Worm (Caenorhabditis elegans) whole organism, mixed stage, embryonic: ENCODE results near the gene B0334.4.
A peak's percentile ranks its signal among the peaks of the same experiment; 100 is the strongest.

ENCODE experiments used
- M03D4.4 ChIP-seq: sonication (generic microtip); optimal IDR thresholded peaks from 2 replicates; lab custom pipeline; 2017; ENCODE audit warnings: mild to moderate bottlenecking, missing genetic modification characterization, missing compliant biosample characterization
- bed-3 ChIP-seq: fragments of 200-800 bp; sonication (Bioruptor generic); optimal IDR thresholded peaks from 3 replicates; lab custom pipeline; 2018; ENCODE audit warnings: mild to moderate bottlenecking, missing genetic modification characterization, moderate library complexity, missing compliant biosample characterization
- blmp-1 ChIP-seq: fragments of 150-350 bp; optimal IDR thresholded peaks from 2 replicates; lab custom pipeline; 2014; ENCODE audit warnings: missing biosample characterization, missing genetic modification characterization
- ceh-39 ChIP-seq: fragments of 150-350 bp; optimal IDR thresholded peaks from 2 replicates; lab custom pipeline; 2014; ENCODE audit warnings: missing biosample characterization, missing genetic modification characterization
- ceh-43 ChIP-seq: fragments of 200-800 bp; sonication (Bioruptor generic); optimal IDR thresholded peaks from 2 replicates; lab custom pipeline; 2018; ENCODE audit warnings: mild to moderate bottlenecking, missing genetic modification characterization, moderate library complexity, missing compliant biosample characterization
- ceh-83 ChIP-seq: fragments of 200-800 bp; sonication (Bioruptor generic); optimal IDR thresholded peaks from 2 replicates; lab custom pipeline; 2018; ENCODE audit warnings: mild to moderate bottlenecking, missing genetic modification characterization, missing compliant biosample characterization
- ces-1 ChIP-seq: fragments of 150-350 bp; optimal IDR thresholded peaks from 2 replicates; lab custom pipeline; 2014; ENCODE audit warnings: missing biosample characterization, missing genetic modification reagents, missing genetic modification characterization
- cnd-1 ChIP-seq: fragments of 200-800 bp; sonication (Bioruptor generic); optimal IDR thresholded peaks from 2 replicates; lab custom pipeline; 2018; ENCODE audit warnings: mild to moderate bottlenecking, missing genetic modification characterization, missing compliant biosample characterization
- drap-1 ChIP-seq: fragments of 200-800 bp; sonication (Bioruptor generic); optimal IDR thresholded peaks from 3 replicates; lab custom pipeline; 2018; ENCODE audit warnings: mild to moderate bottlenecking, missing genetic modification characterization, missing compliant biosample characterization
- elt-1 ChIP-seq: sonication (generic microtip); optimal IDR thresholded peaks from 2 replicates; lab custom pipeline; 2017; ENCODE audit warnings: missing genetic modification characterization, mild to moderate bottlenecking, missing compliant biosample characterization, antibody characterized with exemption, moderate library complexity, borderline replicate concordance; ENCODE audit not compliant: insufficient read depth
- elt-3 ChIP-seq: fragments of 150-350 bp; optimal IDR thresholded peaks from 2 replicates; lab custom pipeline; 2014; ENCODE audit warnings: missing biosample characterization, missing genetic modification characterization
- flh-1 ChIP-seq: fragments of 200-800 bp; sonication (Bioruptor generic); optimal IDR thresholded peaks from 2 replicates; lab custom pipeline; 2018; ENCODE audit warnings: mild to moderate bottlenecking, missing genetic modification characterization, moderate library complexity, missing compliant biosample characterization
- ham-2 ChIP-seq: fragments of 200-800 bp; sonication (Bioruptor generic); optimal IDR thresholded peaks from 2 replicates; lab custom pipeline; 2018; ENCODE audit warnings: mild to moderate bottlenecking, missing genetic modification characterization, missing compliant biosample characterization
- hlh-1 ChIP-seq: fragments of 150-350 bp; optimal IDR thresholded peaks from 2 replicates; lab custom pipeline; 2014; ENCODE audit warnings: missing biosample characterization, missing genetic modification reagents, missing genetic modification characterization
- lin-13 ChIP-seq: fragments of 150-350 bp; optimal IDR thresholded peaks from 2 replicates; lab custom pipeline; 2014; ENCODE audit warnings: missing biosample characterization, missing genetic modification characterization
- lin-32 ChIP-seq: fragments of 200-800 bp; sonication (Bioruptor generic); optimal IDR thresholded peaks from 2 replicates; lab custom pipeline; 2018; ENCODE audit warnings: mild to moderate bottlenecking, missing genetic modification characterization, missing compliant biosample characterization
- lsy-2 ChIP-seq: fragments of 150-350 bp; optimal IDR thresholded peaks from 2 replicates; lab custom pipeline; 2014; ENCODE audit warnings: missing biosample characterization, missing genetic modification characterization
- mab-5 ChIP-seq: fragments of 150-350 bp; optimal IDR thresholded peaks from 2 replicates; lab custom pipeline; 2014; ENCODE audit warnings: missing biosample characterization, missing genetic modification characterization
- mep-1 ChIP-seq: fragments of 150-350 bp; optimal IDR thresholded peaks from 2 replicates; lab custom pipeline; 2017; ENCODE audit warnings: missing biosample characterization, missing genetic modification reagents, missing genetic modification characterization, inconsistent platforms
- mls-2 ChIP-seq: sonication (generic microtip); optimal IDR thresholded peaks from 2 replicates; lab custom pipeline; 2016; ENCODE audit warnings: mild to moderate bottlenecking, missing genetic modification characterization, moderate library complexity, missing compliant biosample characterization
- nhr-12 ChIP-seq: fragments of 150-350 bp; optimal IDR thresholded peaks from 2 replicates; lab custom pipeline; 2014; ENCODE audit warnings: missing biosample characterization, missing genetic modification characterization
- nhr-2 ChIP-seq: fragments of 150-350 bp; optimal IDR thresholded peaks from 2 replicates; lab custom pipeline; 2014; ENCODE audit warnings: missing biosample characterization, missing genetic modification characterization
- nhr-237 ChIP-seq: fragments of 150-350 bp; optimal IDR thresholded peaks from 2 replicates; lab custom pipeline; 2014; ENCODE audit warnings: missing biosample characterization, missing genetic modification characterization
- nhr-28 ChIP-seq: fragments of 150-350 bp; optimal IDR thresholded peaks from 2 replicates; lab custom pipeline; 2014; ENCODE audit warnings: missing biosample characterization, missing genetic modification characterization
- nhr-76 ChIP-seq: sonication (generic microtip); optimal IDR thresholded peaks from 2 replicates; lab custom pipeline; 2017; ENCODE audit warnings: missing biosample characterization, missing genetic modification characterization
- pha-4 ChIP-seq: fragments of 150-350 bp; optimal IDR thresholded peaks from 2 replicates; lab custom pipeline; 2018; ENCODE audit warnings: missing biosample characterization, missing genetic modification reagents, missing genetic modification characterization
- sem-2 ChIP-seq: fragments of 200-800 bp; sonication (Bioruptor generic); optimal IDR thresholded peaks from 2 replicates; lab custom pipeline; 2018; ENCODE audit warnings: mild to moderate bottlenecking, missing genetic modification characterization, missing compliant biosample characterization
- snpc-4 ChIP-seq: fragments of 150-350 bp; optimal IDR thresholded peaks from 2 replicates; lab custom pipeline; 2014; ENCODE audit warnings: missing biosample characterization, missing genetic modification characterization
- sptf-1 ChIP-seq: sonication (generic microtip); optimal IDR thresholded peaks from 2 replicates; lab custom pipeline; 2017; ENCODE audit warnings: mild to moderate bottlenecking, missing genetic modification characterization, moderate library complexity, missing compliant biosample characterization
- tbx-8 ChIP-seq: fragments of 200-800 bp; sonication (Bioruptor generic); optimal IDR thresholded peaks from 2 replicates; lab custom pipeline; 2018; ENCODE audit warnings: mild to moderate bottlenecking, missing genetic modification characterization, moderate library complexity, missing compliant biosample characterization
- unc-120 ChIP-seq: sonication (generic microtip); optimal IDR thresholded peaks from 2 replicates; lab custom pipeline; 2017; ENCODE audit warnings: missing genetic modification characterization, missing compliant biosample characterization; ENCODE audit not compliant: poor library complexity, severe bottlenecking
- unc-39 ChIP-seq: fragments of 150-350 bp; optimal IDR thresholded peaks from 2 replicates; lab custom pipeline; 2014; ENCODE audit warnings: missing biosample characterization, missing genetic modification characterization
- unc-62 ChIP-seq: fragments of 150-350 bp; optimal IDR thresholded peaks from 2 replicates; lab custom pipeline; 2014; ENCODE audit warnings: missing biosample characterization, missing genetic modification reagents, missing genetic modification characterization
- zip-8 ChIP-seq: fragments of 150-350 bp; optimal IDR thresholded peaks from 2 replicates; lab custom pipeline; 2014; ENCODE audit warnings: missing biosample characterization, missing genetic modification characterization
- ztf-11 ChIP-seq: fragments of 150-350 bp; optimal IDR thresholded peaks from 2 replicates; lab custom pipeline; 2014; ENCODE audit warnings: missing biosample characterization, missing genetic modification characterization

B0334.4 gene

ce11 chrII:11476410-11476809 lies 19.1 kb upstream of the B0334.4 start, which contains the start of gene W02B12.16:
TSS of gene W02B12.16 (minus strand) at chrII:11476510.
- no peak for TF ChIP-seq lsy-2 (tag; lab: Kevin White, UChicago)
- TF ChIP-seq, all 35 proteins: peak for 0

ce11 chrII:11479076-11479475 lies 16.4 kb upstream of the B0334.4 start, which contains the start of gene W02B12.12:
TSS of gene W02B12.12 (minus strand) at chrII:11479176.
- TF ChIP-seq nhr-12 (tag; lab: Kevin White, UChicago): no peak
- TF ChIP-seq ham-2: no peak
- no peak for TF ChIP-seq ceh-83 (GFP tag; lab: Kevin White, UChicago)
- TF ChIP-seq unc-39 (tag; lab: Kevin White, UChicago): no peak
- TF ChIP-seq, all 35 proteins: peak for 0

- peak; percentile 100 for TF ChIP-seq sptf-1
- TF ChIP-seq bed-3 (GFP tag; lab: Kevin White, UChicago): peak; percentile 92
- no peak for TF ChIP-seq nhr-12 (tag; lab: Kevin White, UChicago)
- peak; percentile 93 for TF ChIP-seq tbx-8 (GFP tag; lab: Kevin White, UChicago)
- no peak for TF ChIP-seq unc-39 (tag; lab: Kevin White, UChicago)
- peak; percentile 84 for TF ChIP-seq lsy-2 (tag; lab: Kevin White, UChicago)
- TF ChIP-seq mab-5: no peak
- TF ChIP-seq nhr-76: no peak
- peak; percentile 94 for TF ChIP-seq unc-120
- TF ChIP-seq mep-1 (tag; lab: Kevin White, UChicago): peak; percentile 80
- no peak for TF ChIP-seq ceh-39 (tag; lab: Kevin White, UChicago)
- TF ChIP-seq hlh-1 (tag; lab: Kevin White, UChicago): no peak
- TF ChIP-seq nhr-2 (tag; lab: Kevin White, UChicago): no peak
- TF ChIP-seq cnd-1 (tag; lab: Kevin White, UChicago): peak; percentile 98
- TF ChIP-seq lin-32: peak; percentile 96
- peak; percentile 99 for TF ChIP-seq ceh-83 (GFP tag; lab: Kevin White, UChicago)
- TF ChIP-seq nhr-28: peak; percentile 48
- no peak for TF ChIP-seq ces-1 (GFP tag; lab: Kevin White, UChicago)
- TF ChIP-seq flh-1 (GFP tag; lab: Kevin White, UChicago): peak; percentile 96
- TF ChIP-seq ceh-43 (GFP tag; lab: Kevin White, UChicago): peak; percentile 93
- no peak for TF ChIP-seq elt-1 (tag; lab: Kevin White, UChicago)
- TF ChIP-seq zip-8 (tag; lab: Kevin White, UChicago): no peak
- peak; percentile 99 for TF ChIP-seq mls-2 (tag; lab: Kevin White, UChicago)
- peak; percentile 81 for TF ChIP-seq lin-13 (tag; lab: Kevin White, UChicago)
- no peak for TF ChIP-seq elt-3 (tag; lab: Kevin White, UChicago)
- no peak for TF ChIP-seq nhr-237 (tag; lab: Kevin White, UChicago)
- peak; percentile 66 for TF ChIP-seq pha-4 (tag; lab: Kevin White, UChicago)
- TF ChIP-seq M03D4.4 (tag; lab: Kevin White, UChicago): peak; percentile 97
- no peak for TF ChIP-seq snpc-4 (tag; lab: Kevin White, UChicago)
- peak; percentile 98 for TF ChIP-seq drap-1 (GFP tag; lab: Kevin White, UChicago)
- peak; percentile 95 for TF ChIP-seq ham-2
- TF ChIP-seq unc-62 (GFP tag; lab: Kevin White, UChicago): peak; percentile 74
- peak; percentile 94 for TF ChIP-seq sem-2 (GFP tag; lab: Kevin White, UChicago)
- TF ChIP-seq blmp-1 (tag; lab: Kevin White, UChicago): no peak
- peak; percentile 58 for TF ChIP-seq ztf-11
Measured at ce11 chrII:11484600-11484999, 10.9 kb upstream of the B0334.4 start.

ce11 chrII:11485200-11485599 lies 10.3 kb upstream of the B0334.4 start, which contains the start of gene twk-5:
TSS of gene twk-5 (minus strand) at chrII:11485300.
- no peak for TF ChIP-seq elt-1 (tag; lab: Kevin White, UChicago)
- no peak for TF ChIP-seq blmp-1 (tag; lab: Kevin White, UChicago)
- TF ChIP-seq bed-3 (GFP tag; lab: Kevin White, UChicago): no peak
- no peak for TF ChIP-seq nhr-28
- TF ChIP-seq lin-13 (tag; lab: Kevin White, UChicago): no peak
- no peak for TF ChIP-seq lin-32
